Worm (Caenorhabditis elegans) whole organism, L1 larva: ENCODE results near the gene K02E7.12.

Source experiments
- C04F5.9 ChIP-seq: sonication (generic microtip); optimal IDR thresholded peaks from 2 replicates; lab custom pipeline; 2016; ENCODE audit warnings: missing genetic modification characterization, missing compliant biosample characterization
- C16A3.4 ChIP-seq: fragments of 150-350 bp; optimal IDR thresholded peaks from 2 replicates; lab custom pipeline; 2014; ENCODE audit warnings: missing biosample characterization, missing genetic modification characterization
- F16B12.6 ChIP-seq: fragments of 150-350 bp; optimal IDR thresholded peaks from 2 replicates; lab custom pipeline; 2014; ENCODE audit warnings: missing biosample characterization, missing genetic modification characterization
- aha-1 ChIP-seq: fragments of 150-350 bp; optimal IDR thresholded peaks from 2 replicates; lab custom pipeline; 2014; ENCODE audit warnings: missing biosample characterization, missing genetic modification characterization
- aly-2 ChIP-seq: fragments of 150-350 bp; optimal IDR thresholded peaks from 2 replicates; lab custom pipeline; 2014; ENCODE audit warnings: missing biosample characterization, missing genetic modification characterization
- blmp-1 ChIP-seq: fragments of 150-350 bp; optimal IDR thresholded peaks from 2 replicates; lab custom pipeline; 2014; ENCODE audit warnings: missing biosample characterization, missing genetic modification characterization
- ceh-63 ChIP-seq: fragments of 200-800 bp; sonication (Bioruptor generic); optimal IDR thresholded peaks from 2 replicates; lab custom pipeline; 2018; ENCODE audit warnings: mild to moderate bottlenecking, missing genetic modification characterization, missing compliant biosample characterization
- ceh-8 ChIP-seq: fragments of 200-800 bp; sonication (Bioruptor generic); optimal IDR thresholded peaks from 2 replicates; lab custom pipeline; 2018; ENCODE audit warnings: mild to moderate bottlenecking, missing genetic modification characterization, moderate library complexity, missing compliant biosample characterization
- ces-1 ChIP-seq: fragments of 150-350 bp; optimal IDR thresholded peaks from 2 replicates; lab custom pipeline; 2014; ENCODE audit warnings: missing biosample characterization, missing genetic modification reagents, missing genetic modification characterization
- dpl-1 ChIP-seq, 3 experiments: fragments of 150-350 bp in 2 of 3; sonication (generic microtip) in 1 of 3; optimal IDR thresholded peaks; 2 replicates each; lab custom pipeline; 2014 to 2017; ENCODE audit warnings: missing biosample characterization in 3 of 3, missing genetic modification characterization in 3 of 3, missing genetic modification reagents in 3 of 3
- efl-1 ChIP-seq, 4 experiments: fragments of 150-350 bp; optimal IDR thresholded peaks in 3 of 4; peaks in 1 of 4; 1 replicate in 1 of 4; 2 replicates in 3 of 4; lab custom pipeline; 2014; ENCODE audit warnings: missing biosample characterization in 2 of 4, missing genetic modification characterization in 2 of 4, missing genetic modification reagents in 2 of 4
- efl-3 ChIP-seq: fragments of 200-800 bp; sonication (Bioruptor generic); optimal IDR thresholded peaks from 2 replicates; lab custom pipeline; 2018; ENCODE audit warnings: mild to moderate bottlenecking, missing genetic modification characterization, missing compliant biosample characterization
- egl-13 ChIP-seq: sonication (generic microtip); optimal IDR thresholded peaks from 2 replicates; lab custom pipeline; 2016; ENCODE audit warnings: missing genotype, missing genetic modification reagents, missing genetic modification characterization, missing compliant biosample characterization
- elt-2 ChIP-seq: sonication (generic microtip); optimal IDR thresholded peaks from 2 replicates; lab custom pipeline; 2016; ENCODE audit warnings: missing genetic modification characterization, mild to moderate bottlenecking, inconsistent platforms, missing compliant biosample characterization, missing genetic modification reagents
- ets-5 ChIP-seq: fragments of 200-800 bp; sonication (Bioruptor generic); IDR thresholded peaks from 2 replicates; pipeline ENCODE4 v1.3.6; 2022; ENCODE audit warnings: missing genetic modification characterization, missing compliant biosample characterization
- fkh-4 ChIP-seq: sonication (generic microtip); optimal IDR thresholded peaks from 2 replicates; lab custom pipeline; 2016; ENCODE audit warnings: missing compliant biosample characterization, missing genetic modification characterization, borderline replicate concordance
- fkh-8 ChIP-seq: sonication (generic microtip); optimal IDR thresholded peaks from 2 replicates; lab custom pipeline; 2016; ENCODE audit warnings: mild to moderate bottlenecking, missing genetic modification characterization, missing compliant biosample characterization
- grh-1 ChIP-seq: fragments of 200-800 bp; sonication (Bioruptor generic); IDR thresholded peaks from 2 replicates; pipeline ENCODE4 v1.3.6; 2022; ENCODE audit warnings: missing genetic modification reagents, missing genetic modification characterization, missing compliant biosample characterization
- hlh-4 ChIP-seq: sonication (generic microtip); optimal IDR thresholded peaks from 2 replicates; lab custom pipeline; 2016; ENCODE audit warnings: mild to moderate bottlenecking, missing genetic modification characterization, missing compliant biosample characterization
- hpl-2 ChIP-seq: fragments of 150-350 bp; optimal IDR thresholded peaks from 2 replicates; lab custom pipeline; 2014; ENCODE audit warnings: missing biosample characterization, missing genetic modification reagents, missing genetic modification characterization
- irx-1 ChIP-seq: sonication (generic microtip); optimal IDR thresholded peaks from 2 replicates; lab custom pipeline; 2016; ENCODE audit warnings: missing genetic modification characterization, missing compliant biosample characterization
- isw-1 ChIP-seq: fragments of 200-800 bp; sonication (Bioruptor generic); IDR thresholded peaks from 2 replicates; pipeline ENCODE4 v1.3.6; 2022; ENCODE audit warnings: missing genetic modification characterization, missing compliant biosample characterization
- jun-1 ChIP-seq: fragments of 150-350 bp; optimal IDR thresholded peaks from 2 replicates; lab custom pipeline; 2014; ENCODE audit warnings: missing biosample characterization, missing genetic modification reagents, missing genetic modification characterization
- lin-13 ChIP-seq: fragments of 150-350 bp; optimal IDR thresholded peaks from 2 replicates; lab custom pipeline; 2014; ENCODE audit warnings: missing biosample characterization, missing genetic modification reagents, missing genetic modification characterization
- lin-14 ChIP-seq: fragments of 200-800 bp; sonication (Bioruptor generic); optimal IDR thresholded peaks from 2 replicates; lab custom pipeline; 2018; ENCODE audit warnings: mild to moderate bottlenecking, missing genetic modification characterization, moderate library complexity, missing compliant biosample characterization
- lin-35 ChIP-seq, 2 experiments: fragments of 150-350 bp; optimal IDR thresholded peaks; 2 replicates each; lab custom pipeline; 2014; ENCODE audit warnings: missing biosample characterization in 2 of 2, missing genetic modification characterization in 2 of 2, missing genetic modification reagents in 2 of 2
- lin-39 ChIP-seq: fragments of 150-350 bp; optimal IDR thresholded peaks from 2 replicates; lab custom pipeline; 2014; ENCODE audit warnings: missing biosample characterization, missing genetic modification reagents, missing genetic modification characterization
- mdl-1 ChIP-seq, 2 experiments: fragments of 150-350 bp; optimal IDR thresholded peaks; 2 replicates each; lab custom pipeline; 2014 to 2017; ENCODE audit warnings: missing biosample characterization in 2 of 2, missing genetic modification characterization in 2 of 2, inconsistent platforms in 1 of 2
- nhr-11 ChIP-seq: fragments of 150-350 bp; optimal IDR thresholded peaks from 2 replicates; lab custom pipeline; 2014; ENCODE audit warnings: missing biosample characterization, missing genetic modification characterization
- nhr-12 ChIP-seq: sonication (generic microtip); optimal IDR thresholded peaks from 2 replicates; lab custom pipeline; 2017; ENCODE audit warnings: missing biosample characterization, missing genetic modification characterization
- nhr-19 ChIP-seq: fragments of 200-800 bp; sonication (Bioruptor generic); conservative IDR thresholded peaks from 2 replicates; pipeline ENCODE4 v1.3.6; 2022; ENCODE audit warnings: missing genetic modification characterization, missing compliant biosample characterization
- nhr-237 ChIP-seq: fragments of 150-350 bp; optimal IDR thresholded peaks from 2 replicates; lab custom pipeline; 2014; ENCODE audit warnings: missing biosample characterization, missing genetic modification characterization
- nhr-71 ChIP-seq: sonication (generic microtip); optimal IDR thresholded peaks from 2 replicates; lab custom pipeline; 2016; ENCODE audit warnings: mild to moderate bottlenecking, missing genetic modification characterization, moderate library complexity, missing compliant biosample characterization
- nhr-77 ChIP-seq: fragments of 150-350 bp; optimal IDR thresholded peaks from 2 replicates; lab custom pipeline; 2014; ENCODE audit warnings: missing biosample characterization, missing genetic modification characterization
- nhr-84 ChIP-seq: sonication (generic microtip); optimal IDR thresholded peaks from 2 replicates; lab custom pipeline; 2017; ENCODE audit warnings: missing biosample characterization, missing genetic modification characterization
- nhr-85 ChIP-seq: sonication (generic microtip); peaks from one replicate; lab custom pipeline; 2016; ENCODE audit warnings: missing genetic modification characterization, inconsistent platforms, missing compliant biosample characterization
- nhr-90 ChIP-seq: sonication (generic microtip); optimal IDR thresholded peaks from 2 replicates; lab custom pipeline; 2016; ENCODE audit warnings: mild to moderate bottlenecking, missing genetic modification characterization, missing compliant biosample characterization; ENCODE audit not compliant: poor library complexity
- pag-3 ChIP-seq: sonication (generic microtip); optimal IDR thresholded peaks from 2 replicates; lab custom pipeline; 2017; ENCODE audit warnings: missing genetic modification characterization, mild to moderate bottlenecking, missing compliant biosample characterization, antibody characterized with exemption, borderline replicate concordance; ENCODE audit not compliant: insufficient read depth
- pax-3 ChIP-seq: fragments of 200-800 bp; sonication (Bioruptor generic); optimal IDR thresholded peaks from 2 replicates; lab custom pipeline; 2018; ENCODE audit warnings: mild to moderate bottlenecking, missing genetic modification characterization, moderate library complexity, missing compliant biosample characterization
- rnt-1 ChIP-seq: sonication (generic microtip); optimal IDR thresholded peaks from 2 replicates; lab custom pipeline; 2016; ENCODE audit warnings: mild to moderate bottlenecking, missing genetic modification characterization, moderate library complexity, missing compliant biosample characterization
- snpc-4 ChIP-seq: fragments of 150-350 bp; optimal IDR thresholded peaks from 2 replicates; lab custom pipeline; 2014; ENCODE audit warnings: missing biosample characterization, missing genetic modification characterization
- snu-23 ChIP-seq: sonication (generic microtip); optimal IDR thresholded peaks from 2 replicates; lab custom pipeline; 2016; ENCODE audit warnings: missing genetic modification characterization, missing compliant biosample characterization
- sox-4 ChIP-seq: sonication (generic microtip); optimal IDR thresholded peaks from 2 replicates; lab custom pipeline; 2016; ENCODE audit warnings: missing genetic modification characterization, missing compliant biosample characterization
- sup-37 ChIP-seq: fragments of 200-800 bp; sonication (Bioruptor generic); optimal IDR thresholded peaks from 2 replicates; lab custom pipeline; 2018; ENCODE audit warnings: mild to moderate bottlenecking, missing genetic modification characterization, missing compliant biosample characterization
- swsn-7 ChIP-seq: sonication (generic microtip); optimal IDR thresholded peaks from 2 replicates; lab custom pipeline; 2016; ENCODE audit warnings: missing genetic modification characterization, missing compliant biosample characterization
- tlp-1 ChIP-seq: fragments of 150-350 bp; optimal IDR thresholded peaks from 2 replicates; lab custom pipeline; 2014; ENCODE audit warnings: missing biosample characterization, missing genetic modification characterization
- unc-30 ChIP-seq: sonication (generic microtip); optimal IDR thresholded peaks from 2 replicates; lab custom pipeline; 2017; ENCODE audit warnings: missing biosample characterization, missing genetic modification characterization
- unc-86 ChIP-seq: sonication (generic microtip); optimal IDR thresholded peaks from 2 replicates; lab custom pipeline; 2016; ENCODE audit warnings: missing genetic modification characterization, missing compliant biosample characterization
- unc-98 ChIP-seq: fragments of 200-800 bp; sonication (Bioruptor generic); IDR thresholded peaks from 2 replicates; pipeline ENCODE4 v1.3.6; 2022; ENCODE audit warnings: missing genetic modification characterization, missing compliant biosample characterization
- xbp-1 ChIP-seq: sonication (generic microtip); optimal IDR thresholded peaks from 2 replicates; lab custom pipeline; 2016; ENCODE audit warnings: missing genetic modification characterization, missing compliant biosample characterization
- zag-1 ChIP-seq: fragments of 150-350 bp; optimal IDR thresholded peaks from 2 replicates; lab custom pipeline; 2014; ENCODE audit warnings: missing biosample characterization, missing genetic modification characterization
- zip-4 ChIP-seq: fragments of 200-800 bp; sonication (Bioruptor generic); optimal IDR thresholded peaks from 2 replicates; lab custom pipeline; 2018; ENCODE audit warnings: mild to moderate bottlenecking, missing genetic modification characterization, moderate library complexity, missing compliant biosample characterization
- ztf-4 ChIP-seq: fragments of 150-350 bp; optimal IDR thresholded peaks from 2 replicates; lab custom pipeline; 2014; ENCODE audit warnings: missing biosample characterization, missing genetic modification characterization

The K02E7.12 gene

ce11 chrII:1103484-1104100 lies 32.6 kb downstream of the K02E7.12 start (continued):
- TF ChIP-seq nhr-90 = peak; percentile 12
- TF ChIP-seq aly-2 = no peak
- no peak for TF ChIP-seq aha-1 (tag; lab: Kevin White, UChicago)
- TF ChIP-seq ets-5 (GFP tag; lab: Robert Waterston, UW) = no peak
- TF ChIP-seq nhr-12 = no peak
- no peak for TF ChIP-seq nhr-71
- TF ChIP-seq efl-1 (optimal IDR thresholded peaks at IDR 0.05; lab: Kevin White, UChicago) = no peak
- peak in 1 of 2 experiments; percentile 76 for TF ChIP-seq efl-1 (GFP tag; optimal IDR thresholded peaks at IDR 0.05 in 1 of 2; lab: Kevin White, UChicago)
- TF ChIP-seq unc-86 (tag; lab: Kevin White, UChicago) = no peak
- no peak for TF ChIP-seq ces-1 (GFP tag; lab: Kevin White, UChicago)
- TF ChIP-seq nhr-77 (tag; lab: Kevin White, UChicago) = no peak
- no peak for TF ChIP-seq swsn-7 (tag; lab: Kevin White, UChicago)
- no peak for TF ChIP-seq zip-4 (GFP tag; lab: Kevin White, UChicago)
- TF ChIP-seq lin-39 = no peak
- TF ChIP-seq xbp-1 = no peak
- no peak for TF ChIP-seq unc-30 (tag; lab: Kevin White, UChicago)
- TF ChIP-seq rnt-1 (tag; lab: Kevin White, UChicago) = no peak
- no peak for TF ChIP-seq nhr-84 (tag; lab: Kevin White, UChicago)
- no peak for TF ChIP-seq nhr-11
- no peak for TF ChIP-seq C16A3.4
- peak; percentile 91 for TF ChIP-seq jun-1 (tag; lab: Kevin White, UChicago)
- TF ChIP-seq sup-37 (GFP tag; lab: Kevin White, UChicago) = no peak
- no peak for TF ChIP-seq nhr-237 (tag; lab: Kevin White, UChicago)
- TF ChIP-seq unc-98 (GFP tag; lab: Robert Waterston, UW) = no peak
- no peak for TF ChIP-seq grh-1 (GFP tag; lab: Robert Waterston, UW)
- TF ChIP-seq hpl-2 (GFP tag; lab: Kevin White, UChicago) = no peak
- TF ChIP-seq lin-35 (GFP tag; optimal IDR thresholded peaks at IDR 0.05; lab: Kevin White, UChicago) = peak in 1 of 2 experiments; percentile 58
- peak; percentile 29 for TF ChIP-seq pax-3 (tag; lab: Kevin White, UChicago)
- TF ChIP-seq fkh-4 = no peak
- TF ChIP-seq pag-3 (tag; lab: Kevin White, UChicago) = no peak
- no peak for TF ChIP-seq zag-1
- peak; percentile 85 for TF ChIP-seq tlp-1 (tag; lab: Kevin White, UChicago)
- TF ChIP-seq lin-13 (GFP tag; lab: Kevin White, UChicago) = no peak
- TF ChIP-seq ztf-4 (tag; lab: Kevin White, UChicago) = no peak
- TF ChIP-seq irx-1 = no peak
- TF ChIP-seq sox-4 (tag; lab: Kevin White, UChicago) = no peak
- TF ChIP-seq isw-1 (GFP tag; lab: Robert Waterston, UW) = no peak
- no peak for TF ChIP-seq ceh-8 (GFP tag; lab: Kevin White, UChicago)
- no peak for TF ChIP-seq C04F5.9 (tag; lab: Kevin White, UChicago)
- no peak for TF ChIP-seq blmp-1 (tag; lab: Kevin White, UChicago)
- peak; percentile 27 for TF ChIP-seq egl-13 (tag; lab: Kevin White, UChicago)
- no peak for TF ChIP-seq snpc-4 (tag; lab: Kevin White, UChicago)
- peak; percentile 100 for TF ChIP-seq elt-2
- peak in 1 of 2 experiments; percentile 31 for TF ChIP-seq mdl-1 (tag; optimal IDR thresholded peaks at IDR 0.05; lab: Kevin White, UChicago)
- no peak for TF ChIP-seq ceh-63
- TF ChIP-seq nhr-19 (GFP tag; lab: Robert Waterston, UW) = no peak
- no peak for TF ChIP-seq hlh-4 (tag; lab: Kevin White, UChicago)
- TF ChIP-seq efl-3 (GFP tag; lab: Kevin White, UChicago) = no peak
- TF ChIP-seq lin-14 (GFP tag; lab: Kevin White, UChicago) = no peak
- no peak for TF ChIP-seq snu-23 (GFP tag; lab: Kevin White, UChicago)
- no peak for TF ChIP-seq nhr-85 (tag; lab: Kevin White, UChicago)
- TF ChIP-seq F16B12.6 (tag; lab: Kevin White, UChicago) = no peak
- no peak for TF ChIP-seq fkh-8 (tag; lab: Kevin White, UChicago)
- no peak for TF ChIP-seq dpl-1 (GFP tag; optimal IDR thresholded peaks at IDR 0.05; lab: Kevin White, UChicago)
